Fruit fly (Drosophila melanogaster): ENCODE results near the gene png.

png gene

DNA sequence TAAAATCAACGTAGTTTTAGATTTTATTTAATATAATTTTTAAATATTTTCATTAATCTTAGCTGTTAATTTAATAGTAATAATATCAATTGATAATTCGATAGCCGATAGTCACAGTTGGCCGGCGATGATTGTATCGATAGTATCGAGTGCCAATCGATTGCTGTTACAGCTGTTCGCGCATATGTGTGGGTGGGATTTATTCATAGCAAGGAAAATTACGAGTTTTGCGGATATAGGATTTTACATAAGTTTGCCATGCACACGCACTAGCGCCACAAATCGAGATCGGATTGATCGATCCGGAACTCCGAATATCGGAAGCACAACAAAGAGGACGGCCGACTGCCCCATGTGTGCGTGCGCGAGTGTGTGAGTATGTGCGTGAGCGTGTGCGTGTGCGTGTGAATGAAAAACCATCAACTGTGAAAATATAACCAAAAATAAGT is 15.4 kb downstream of the png start, which contains the start of gene Naa30A (continued):
- TF ChIP-seq CG8281 (tag; optimal IDR thresholded peaks at IDR 0.05) (no peak), CG4360 (GFP tag; IDR thresholded peaks at IDR 0.05) (no peak), Tbp (GFP tag; optimal IDR thresholded peaks at IDR 0.05) (no peak), hb (GFP tag; IDR thresholded peaks at IDR 0.05; ENCODE audit: partially characterized antibody) (peak; percentile 95), dpn (GFP tag; optimal IDR thresholded peaks at IDR 0.05) (peak in 1 of 2 experiments; percentile 24), D (optimal IDR thresholded peaks at IDR 0.05) (no peak), D (GFP tag; optimal IDR thresholded peaks at IDR 0.05) (no peak), Nf-YC (tag; optimal IDR thresholded peaks at IDR 0.05) (peak; percentile 44), ab (GFP tag; optimal IDR thresholded peaks at IDR 0.05) (no peak), CG9797 (GFP tag; optimal IDR thresholded peaks at IDR 0.05) (peak; percentile 8), crp (GFP tag; optimal IDR thresholded peaks at IDR 0.05) (peak; percentile 29 to 91), jigr1 (GFP tag; IDR thresholded peaks at IDR 0.05) (no peak), CG10267 (tag; optimal IDR thresholded peaks at IDR 0.05) (peak; percentile 34), HmgZ (tag; optimal IDR thresholded peaks at IDR 0.05) (peak; percentile 42), Gug (GFP tag; IDR thresholded peaks at IDR 0.05) (no peak), Taf1 (GFP tag; IDR thresholded peaks at IDR 0.05) (no peak), CG4404 (GFP tag; IDR thresholded peaks at IDR 0.05) (no peak), aop (GFP tag; IDR thresholded peaks at IDR 0.05) (no peak), CG14710 (tag; optimal IDR thresholded peaks at IDR 0.05) (peak; percentile 40), CG12744 (GFP tag; optimal IDR thresholded peaks at IDR 0.05) (no peak), repo (GFP tag; optimal IDR thresholded peaks at IDR 0.05) (no peak), CG4328 (GFP tag; optimal IDR thresholded peaks at IDR 0.05) (no peak), hth (optimal IDR thresholded peaks at IDR 0.05) (no peak), BEAF-32 (GFP tag; optimal IDR thresholded peaks at IDR 0.05) (peak; percentile 91), Lim3 (GFP tag; IDR thresholded peaks at IDR 0.05) (no peak), fd64A (GFP tag; optimal IDR thresholded peaks at IDR 0.05) (no peak)

DNA sequence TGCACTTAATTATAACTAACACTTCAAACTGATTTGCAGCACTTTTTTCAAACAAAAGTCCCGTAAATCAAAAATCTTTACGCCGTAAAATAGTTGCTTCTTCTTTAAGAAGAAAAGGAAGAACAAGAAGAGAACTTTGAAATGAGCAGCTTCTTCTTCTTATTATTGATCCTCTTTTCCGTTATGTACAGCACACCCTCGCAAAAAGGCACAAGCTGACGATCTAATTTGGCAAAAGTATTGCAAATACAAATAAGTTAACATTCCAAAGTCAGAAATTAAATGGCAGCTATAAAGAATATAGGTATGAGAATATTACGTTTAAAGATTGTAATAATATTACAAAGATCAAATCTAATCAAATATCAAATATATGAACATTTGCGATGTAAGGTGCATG is 15.9 kb downstream of the png start, which contains the start of gene CG11409:
TSS of gene CG11409 (minus strand) at position 60 of the 400 bp plus-strand sequence.
- TF ChIP-seq Myb (GFP tag; optimal IDR thresholded peaks at IDR 0.05), result peak; percentile 41
- peak; percentile 82 for TF ChIP-seq CG17385 (GFP tag; optimal IDR thresholded peaks at IDR 0.05)
- no peak for TF ChIP-seq sr (GFP tag; IDR thresholded peaks at IDR 0.05)
- TF ChIP-seq fd64A (GFP tag; optimal IDR thresholded peaks at IDR 0.05), result no peak
- TF ChIP-seq D19A (tag; optimal IDR thresholded peaks at IDR 0.05), result no peak
- no peak for TF ChIP-seq CG6689 (GFP tag; IDR thresholded peaks at IDR 0.05)
- TF ChIP-seq grau (tag; optimal IDR thresholded peaks at IDR 0.05), result peak; percentile 59
- TF ChIP-seq sens (GFP tag), result peak; percentile 57

DNA sequence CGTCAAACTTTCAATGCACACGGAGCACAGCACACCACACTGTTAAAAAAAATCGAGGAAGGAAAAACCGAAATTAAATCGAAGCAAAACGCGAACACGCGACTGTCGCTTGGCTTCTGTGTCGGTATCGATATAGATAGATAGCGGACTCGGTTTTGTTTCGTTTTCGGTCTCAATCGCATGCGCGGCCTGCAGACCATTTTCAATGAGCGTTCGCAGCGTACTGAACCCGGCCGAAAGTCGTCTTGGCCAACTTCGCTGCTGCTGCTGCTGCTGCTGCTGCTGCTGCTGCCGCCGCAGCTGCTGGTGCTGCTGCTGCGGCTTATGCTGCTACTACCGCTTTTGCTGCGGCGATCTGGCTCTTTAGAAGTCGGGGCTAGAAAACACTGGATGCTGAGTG is 19.4 kb downstream of the png start:
- TF ChIP-seq sr (GFP tag; IDR thresholded peaks at IDR 0.05) (0 out of 3 replicates have a peak, but pooled peaks have one; percentile 31), abd-A (tag; optimal IDR thresholded peaks at IDR 0.05) (no peak), CG15269 (tag; optimal IDR thresholded peaks at IDR 0.05) (no peak), dmrt11E (tag; optimal IDR thresholded peaks at IDR 0.05) (no peak), CG8359 (GFP tag; optimal IDR thresholded peaks at IDR 0.05; ENCODE audit: borderline replicate concordance) (no peak), Jarid2 (GFP tag; optimal IDR thresholded peaks at IDR 0.05) (peak; percentile 57), trh (GFP tag; optimal IDR thresholded peaks at IDR 0.05) (no peak), row (GFP tag; IDR thresholded peaks at IDR 0.05) (peak; percentile 12; the same call in 1 of the 3 replicates), Deaf1 (tag; optimal IDR thresholded peaks at IDR 0.05) (peak; percentile 63), CG12769 (tag; optimal IDR thresholded peaks at IDR 0.05) (peak; percentile 21), vvl (GFP tag; IDR thresholded peaks at IDR 0.05) (peak; percentile 6; the same call in 1 of the 2 replicates), Med (GFP tag) (peak; percentile 43), pan (optimal IDR thresholded peaks at IDR 0.05) (no peak), pan (GFP tag; optimal IDR thresholded peaks at IDR 0.05 in 1 of 2, IDR thresholded peaks at IDR 0.05 in 1 of 2) (peak in 1 of 2 experiments; percentile 15), CG12299 (tag; optimal IDR thresholded peaks at IDR 0.05) (no peak), Optix (GFP tag; IDR thresholded peaks at IDR 0.05) (no peak), CG6175 (GFP tag; IDR thresholded peaks at IDR 0.05) (0 out of 3 replicates have a peak, but pooled peaks have one; percentile 13), Drgx (GFP tag; IDR thresholded peaks at IDR 0.05) (peak; percentile 31; the same call in 1 of the 2 replicates), CG34422 (GFP tag; IDR thresholded peaks at IDR 0.05) (peak; percentile 43; the same call in 1 of the 3 replicates)
